Fruit fly (Drosophila melanogaster) S2 (cell line): Measurements from ENCODE around the gene uncNacbeta.

Experiments used
- CG8478 ChIP-seq: fragments of >200 bp; optimal IDR thresholded peaks from 2 replicates; lab custom pipeline; 2018
- CTCF ChIP-seq, 2 experiments: fragments of >200 bp; optimal IDR thresholded peaks; 2 replicates each; lab custom pipeline; 2018

uncNacbeta gene

dm6 chr2L:563769-564550, at the start of gene uncNacbeta, which contains the start of gene CG2794:
uncNacbeta (minus strand) TSS chr2L:563819.
CG2794 (plus strand) TSS chr2L:564163.
- TF ChIP-seq CG8478 (lab: Kevin White, UChicago) (no peak), CTCF (optimal IDR thresholded peaks at IDR 0.05; lab: Kevin White, UChicago) (peak in 1 of 2 experiments; percentile 46)

dm6 chr2L:612778-613177, 49.2 kb upstream of the uncNacbeta start:
- TF ChIP-seq CG8478 (lab: Kevin White, UChicago), result no peak
- no peak for TF ChIP-seq CTCF (optimal IDR thresholded peaks at IDR 0.05; lab: Kevin White, UChicago)

- TF ChIP-seq CTCF (optimal IDR thresholded peaks at IDR 0.05; lab: Kevin White, UChicago) (no peak), CG8478 (lab: Kevin White, UChicago) (no peak)
Measured at dm6 chr2L:609497-609896, 45.9 kb upstream of the uncNacbeta start.

dm6 chr2L:608143-608542, 44.5 kb upstream of the uncNacbeta start:
- TF ChIP-seq CG8478 (lab: Kevin White, UChicago) (no peak), CTCF (optimal IDR thresholded peaks at IDR 0.05; lab: Kevin White, UChicago) (no peak)

dm6 chr2L:606952-607351, 43.3 kb upstream of the uncNacbeta start:
- TF ChIP-seq CG8478 (lab: Kevin White, UChicago), result no peak
- TF ChIP-seq CTCF (optimal IDR thresholded peaks at IDR 0.05; lab: Kevin White, UChicago), result no peak

- TF ChIP-seq CTCF (optimal IDR thresholded peaks at IDR 0.05; lab: Kevin White, UChicago) (no peak), CG8478 (lab: Kevin White, UChicago) (no peak)
Measured at dm6 chr2L:606165-606564, 42.5 kb upstream of the uncNacbeta start.

- TF ChIP-seq CTCF (optimal IDR thresholded peaks at IDR 0.05; lab: Kevin White, UChicago) (no peak), CG8478 (lab: Kevin White, UChicago) (no peak)
Measured at dm6 chr2L:604060-604459, 40.4 kb upstream of the uncNacbeta start.

- no peak for TF ChIP-seq CG8478 (lab: Kevin White, UChicago)
- TF ChIP-seq CTCF (optimal IDR thresholded peaks at IDR 0.05; lab: Kevin White, UChicago), result peak; percentile 76 to 95
Measured at dm6 chr2L:602439-602879, 38.8 kb upstream of the uncNacbeta start, which contains the start of gene CG13689. CG13689 (plus strand) TSS chr2L:602813.

- TF ChIP-seq CTCF (optimal IDR thresholded peaks at IDR 0.05; lab: Kevin White, UChicago) (peak in 1 of 2 experiments; percentile 20), CG8478 (lab: Kevin White, UChicago) (no peak)
Measured at dm6 chr2L:601848-602247, 38.2 kb upstream of the uncNacbeta start.

- TF ChIP-seq CTCF (optimal IDR thresholded peaks at IDR 0.05; lab: Kevin White, UChicago), result no peak
- no peak for TF ChIP-seq CG8478 (lab: Kevin White, UChicago)
Measured at dm6 chr2L:597771-598170, 34.2 kb upstream of the uncNacbeta start.

- TF ChIP-seq CG8478 (lab: Kevin White, UChicago) (no peak), CTCF (optimal IDR thresholded peaks at IDR 0.05; lab: Kevin White, UChicago) (no peak)
Measured at dm6 chr2L:594635-595384, 31.2 kb upstream of the uncNacbeta start, which contains the start of gene Gsc. Gsc (minus strand) TSS chr2L:594685.

dm6 chr2L:594048-594447, 30.4 kb upstream of the uncNacbeta start:
- TF ChIP-seq CG8478 (lab: Kevin White, UChicago) (no peak), CTCF (optimal IDR thresholded peaks at IDR 0.05; lab: Kevin White, UChicago) (no peak)

dm6 chr2L:591511-591910, 27.9 kb upstream of the uncNacbeta start:
- no peak for TF ChIP-seq CTCF (optimal IDR thresholded peaks at IDR 0.05; lab: Kevin White, UChicago)
- TF ChIP-seq CG8478 (lab: Kevin White, UChicago), result no peak

- TF ChIP-seq CTCF (optimal IDR thresholded peaks at IDR 0.05; lab: Kevin White, UChicago), result no peak
- TF ChIP-seq CG8478 (lab: Kevin White, UChicago), result no peak
Measured at dm6 chr2L:585268-585667, 21.6 kb upstream of the uncNacbeta start.

dm6 chr2L:577186-577585, 13.6 kb upstream of the uncNacbeta start, which contains the start of gene Pph13:
Pph13 (plus strand) TSS chr2L:577486.
- no peak for TF ChIP-seq CG8478 (lab: Kevin White, UChicago)
- no peak for TF ChIP-seq CTCF (optimal IDR thresholded peaks at IDR 0.05; lab: Kevin White, UChicago)
